Fruit fly (Drosophila melanogaster) whole organism, embryonic: ENCODE data around the gene CG11562.

Experiments used
- CG10543 ChIP-seq: fragments of 200-800 bp; sonication (Bioruptor generic); optimal IDR thresholded peaks from 3 replicates; lab custom pipeline; 2017; ENCODE audit warnings: missing biosample characterization, mild to moderate bottlenecking, missing genetic modification characterization, moderate library complexity
- CG6791 ChIP-seq: fragments of 200-800 bp; sonication (Bioruptor generic); IDR thresholded peaks from 3 replicates; pipeline ENCODE4 v1.3.6; 2022; ENCODE audit warnings: missing biosample characterization, missing genetic modification characterization; ENCODE audit not compliant: partially characterized antibody
- Hr3 ChIP-seq: fragments of 200-800 bp; sonication (Bioruptor generic); optimal IDR thresholded peaks from 3 replicates; lab custom pipeline; 2016; ENCODE audit warnings: missing biosample characterization, missing genetic modification characterization
- MBD-R2 ChIP-seq: fragments of 200-800 bp; sonication (Bioruptor generic); IDR thresholded peaks from 2 replicates; pipeline ENCODE4 v1.3.6; 2022; ENCODE audit warnings: missing biosample characterization, missing genetic modification characterization
- bab2 ChIP-seq: fragments of 200-800 bp; sonication (Bioruptor generic); optimal IDR thresholded peaks from 2 replicates; lab custom pipeline; 2016; ENCODE audit warnings: missing biosample characterization, missing genetic modification characterization
- lmd ChIP-seq: fragments of 200-800 bp; sonication (Bioruptor generic); IDR thresholded peaks from 2 replicates; pipeline ENCODE4 v1.3.6; 2022; ENCODE audit warnings: missing biosample characterization, missing genetic modification characterization
- seq ChIP-seq: fragments of 200-800 bp; sonication (Bioruptor generic); IDR thresholded peaks from 2 replicates; pipeline ENCODE4 v1.3.6; 2022; ENCODE audit warnings: missing biosample characterization, missing genetic modification characterization

DNA sequence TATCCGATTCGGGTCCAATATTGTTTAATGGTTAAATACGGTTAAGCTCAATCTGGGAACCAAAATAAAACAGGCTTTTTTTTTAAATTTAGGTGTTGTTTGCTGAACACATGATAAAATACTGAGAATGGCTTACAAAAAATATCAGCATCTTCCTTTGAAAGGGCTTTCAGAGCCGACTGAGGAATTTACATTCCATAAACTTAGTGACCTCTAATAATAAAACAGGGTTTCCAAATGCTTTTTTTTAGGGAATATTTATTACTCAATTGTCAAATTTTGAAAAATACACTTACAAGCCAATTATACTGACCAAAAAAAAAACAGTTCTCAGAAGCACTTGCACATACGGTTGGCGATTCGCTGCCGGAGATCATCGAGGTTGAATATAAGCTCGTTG lies 37.4 kb downstream of the CG11562 start, which contains the start of gene CG43755:
- TF ChIP-seq seq (GFP tag; lab: Robert Waterston, UW) (no peak), lmd (no peak), bab2 (GFP tag; lab: Kevin White, UChicago) (no peak), Hr3 (GFP tag; lab: Kevin White, UChicago) (no peak), MBD-R2 (GFP tag; lab: Robert Waterston, UW) (no peak), CG6791 (GFP tag; lab: Robert Waterston, UW) (no peak), CG10543 (GFP tag; lab: Kevin White, UChicago) (no peak)
